Fruit fly (Drosophila melanogaster) whole organism, embryonic: ENCODE measurements around the gene CG4968.

Experiments used
- Bgb ChIP-seq: fragments of 200-800 bp; sonication (Bioruptor generic); IDR thresholded peaks from 2 replicates; pipeline ENCODE4 v1.3.6; 2022; ENCODE audit warnings: missing biosample characterization, missing genetic modification characterization; ENCODE audit not compliant: partially characterized antibody
- BtbVII ChIP-seq: fragments of 200-800 bp; sonication (Bioruptor generic); optimal IDR thresholded peaks from 3 replicates; lab custom pipeline; 2017; ENCODE audit warnings: missing biosample characterization, mild to moderate bottlenecking, missing genetic modification characterization
- CG11398 ChIP-seq: fragments of 200-800 bp; sonication (Bioruptor generic); optimal IDR thresholded peaks from 2 replicates; lab custom pipeline; 2016; ENCODE audit warnings: missing biosample characterization, missing genetic modification characterization
- CG11504 ChIP-seq: fragments of 200-800 bp; sonication (Bioruptor generic); optimal IDR thresholded peaks from 3 replicates; lab custom pipeline; 2019; ENCODE audit warnings: missing biosample characterization, mild to moderate bottlenecking, missing genetic modification characterization, moderate library complexity
- CG12299 ChIP-seq: fragments of 200-800 bp; sonication (Bioruptor generic); optimal IDR thresholded peaks from 2 replicates; lab custom pipeline; 2018; ENCODE audit warnings: missing biosample characterization, mild to moderate bottlenecking, missing genetic modification characterization
- CG15479 ChIP-seq: fragments of 200-800 bp; sonication (Bioruptor generic); optimal IDR thresholded peaks from 3 replicates; lab custom pipeline; 2019; ENCODE audit warnings: missing biosample characterization, mild to moderate bottlenecking, missing genetic modification characterization, moderate library complexity
- CG15514 ChIP-seq: fragments of 200-800 bp; sonication (Bioruptor generic); optimal IDR thresholded peaks from 3 replicates; lab custom pipeline; 2017; ENCODE audit warnings: missing biosample characterization, missing genetic modification characterization, mild to moderate bottlenecking, moderate library complexity, missing genetic modification reagents
- CG17385 ChIP-seq: fragments of 200-800 bp; sonication (Bioruptor generic); optimal IDR thresholded peaks from 3 replicates; lab custom pipeline; 2018; ENCODE audit warnings: missing biosample characterization, mild to moderate bottlenecking, missing genetic modification characterization
- CG2120 ChIP-seq: fragments of 200-800 bp; sonication (Bioruptor generic); optimal IDR thresholded peaks from 3 replicates; lab custom pipeline; 2016; ENCODE audit warnings: missing biosample characterization, missing genetic modification characterization
- CG2875 ChIP-seq: fragments of 200-800 bp; sonication (Bioruptor generic); optimal IDR thresholded peaks from 2 replicates; lab custom pipeline; 2017; ENCODE audit warnings: missing biosample characterization, mild to moderate bottlenecking, missing genetic modification characterization, missing genetic modification reagents
- CG31365 ChIP-seq: fragments of 200-800 bp; sonication (Bioruptor generic); optimal IDR thresholded peaks from 2 replicates; lab custom pipeline; 2018; ENCODE audit warnings: missing biosample characterization, mild to moderate bottlenecking, missing genetic modification characterization
- CG33213 ChIP-seq: fragments of 200-800 bp; sonication (Bioruptor generic); optimal IDR thresholded peaks from 3 replicates; lab custom pipeline; 2016; ENCODE audit warnings: missing biosample characterization, missing genetic modification characterization
- CG33557 ChIP-seq: fragments of 200-800 bp; sonication (Bioruptor generic); optimal IDR thresholded peaks from 2 replicates; lab custom pipeline; 2019; ENCODE audit warnings: missing biosample characterization, mild to moderate bottlenecking, missing genetic modification characterization, moderate library complexity
- CG4360 ChIP-seq: fragments of 200-800 bp; sonication (Bioruptor generic); IDR thresholded peaks from 2 replicates; pipeline ENCODE4 v1.3.6; 2022; ENCODE audit warnings: missing biosample characterization, missing genetic modification characterization
- CG7357 ChIP-seq: fragments of 200-800 bp; sonication (Bioruptor generic); IDR thresholded peaks from 3 replicates; pipeline ENCODE4 v1.3.6; 2022; ENCODE audit warnings: missing biosample characterization, missing genetic modification characterization
- CG7963 ChIP-seq: fragments of 200-800 bp; sonication (Bioruptor generic); IDR thresholded peaks from 3 replicates; pipeline ENCODE4 v1.3.6; 2022; ENCODE audit warnings: missing biosample characterization, missing genetic modification characterization; ENCODE audit not compliant: partially characterized antibody
- CG7987 ChIP-seq: fragments of 200-800 bp; sonication (Bioruptor generic); optimal IDR thresholded peaks from 2 replicates; lab custom pipeline; 2018; ENCODE audit warnings: missing biosample characterization, mild to moderate bottlenecking, missing genetic modification characterization, moderate library complexity
- CG8281 ChIP-seq: fragments of 200-800 bp; sonication (Bioruptor generic); optimal IDR thresholded peaks from 2 replicates; lab custom pipeline; 2018; ENCODE audit warnings: missing biosample characterization, mild to moderate bottlenecking, missing genetic modification characterization, moderate library complexity
- CkIIα-i1 ChIP-seq: fragments of 200-800 bp; sonication (Bioruptor generic); IDR thresholded peaks from 2 replicates; pipeline ENCODE4 v1.3.6; 2022; ENCODE audit warnings: missing biosample characterization, missing genetic modification characterization
- Dad ChIP-seq: fragments of 200-800 bp; sonication (Bioruptor generic); optimal IDR thresholded peaks from 3 replicates; lab custom pipeline; 2016; ENCODE audit warnings: missing biosample characterization, missing genetic modification characterization
- Dip3 ChIP-seq: fragments of 200-800 bp; sonication (Bioruptor generic); optimal IDR thresholded peaks from 3 replicates; lab custom pipeline; 2016; ENCODE audit warnings: missing biosample characterization, missing genetic modification characterization
- HLH54F ChIP-seq: fragments of 200-800 bp; sonication (Bioruptor generic); optimal IDR thresholded peaks from 3 replicates; lab custom pipeline; 2016; ENCODE audit warnings: missing biosample characterization, missing genetic modification characterization
- Hr3 ChIP-seq: fragments of 200-800 bp; sonication (Bioruptor generic); optimal IDR thresholded peaks from 3 replicates; lab custom pipeline; 2016; ENCODE audit warnings: missing biosample characterization, missing genetic modification characterization
- Hr39 ChIP-seq: fragments of >200 bp; optimal IDR thresholded peaks from 2 replicates; lab custom pipeline; 2017
- Hr78 ChIP-seq, 2 experiments: fragments of 200-800 bp in 1 of 2; fragments of >200 bp in 1 of 2; sonication (Bioruptor generic) in 1 of 2; optimal IDR thresholded peaks; 2 replicates each; lab custom pipeline; 2017 to 2019; ENCODE audit warnings: missing biosample characterization in 2 of 2, missing genetic modification characterization in 2 of 2, mild to moderate bottlenecking in 1 of 2, moderate library complexity in 1 of 2
- NC2α ChIP-seq: fragments of 200-800 bp; sonication (Bioruptor generic); optimal IDR thresholded peaks from 2 replicates; lab custom pipeline; 2016; ENCODE audit warnings: missing biosample characterization, missing genetic modification characterization
- Poxn ChIP-seq: fragments of 200-800 bp; sonication (Bioruptor generic); IDR thresholded peaks from 2 replicates; pipeline ENCODE4 v1.3.6; 2022; ENCODE audit warnings: missing biosample characterization, missing genetic modification characterization
- Usf ChIP-seq: fragments of 200-800 bp; sonication (Bioruptor generic); optimal IDR thresholded peaks from 2 replicates; lab custom pipeline; 2017; ENCODE audit warnings: missing genotype, missing biosample characterization, missing genetic modification characterization
- crol ChIP-seq: fragments of 200-800 bp; sonication (Bioruptor generic); IDR thresholded peaks from 2 replicates; pipeline ENCODE4 v1.3.6; 2022; ENCODE audit warnings: missing biosample characterization, missing genetic modification characterization
- dmrt99B ChIP-seq: fragments of 200-800 bp; sonication (Bioruptor generic); optimal IDR thresholded peaks from 2 replicates; lab custom pipeline; 2018; ENCODE audit warnings: missing biosample characterization, mild to moderate bottlenecking, missing genetic modification characterization, moderate library complexity
- eve ChIP-seq, 2 experiments: fragments of >200 bp; optimal IDR thresholded peaks; 2 replicates each; lab custom pipeline; 2017; ENCODE audit warnings: missing biosample characterization in 2 of 2, missing genetic modification characterization in 2 of 2
- fu2 ChIP-seq: fragments of 200-800 bp; sonication (Bioruptor generic); optimal IDR thresholded peaks from 2 replicates; lab custom pipeline; 2016; ENCODE audit warnings: missing biosample characterization, missing genetic modification characterization
- hb ChIP-seq: fragments of 200-800 bp; sonication (Bioruptor generic); IDR thresholded peaks from 3 replicates; pipeline ENCODE4 v1.3.6; 2022; ENCODE audit warnings: missing biosample characterization, missing genetic modification characterization; ENCODE audit not compliant: partially characterized antibody
- kni ChIP-seq: fragments of 200-800 bp; sonication (Bioruptor generic); optimal IDR thresholded peaks from 3 replicates; lab custom pipeline; 2017; ENCODE audit warnings: mild to moderate bottlenecking, missing biosample characterization, missing genetic modification reagents, missing genetic modification characterization
- lbe ChIP-seq: fragments of 200-800 bp; sonication (Bioruptor generic); optimal IDR thresholded peaks from 2 replicates; lab custom pipeline; 2016; ENCODE audit warnings: missing biosample characterization, mild to moderate bottlenecking, missing genetic modification characterization
- nau ChIP-seq: fragments of 200-800 bp; sonication (Bioruptor generic); optimal IDR thresholded peaks from 3 replicates; lab custom pipeline; 2017; ENCODE audit warnings: missing biosample characterization, mild to moderate bottlenecking, missing genetic modification characterization, missing genetic modification reagents
- nmo ChIP-seq: fragments of 200-800 bp; sonication (Bioruptor generic); optimal IDR thresholded peaks from 2 replicates; lab custom pipeline; 2018; ENCODE audit warnings: missing biosample characterization, mild to moderate bottlenecking, missing genetic modification characterization, moderate library complexity
- otp ChIP-seq: fragments of 200-800 bp; sonication (Bioruptor generic); IDR thresholded peaks from 3 replicates; pipeline ENCODE4, ENCODE4 v1.3.6; 2022; ENCODE audit warnings: missing biosample characterization, missing genetic modification characterization
- pho ChIP-seq: fragments of 200-800 bp; sonication (Bioruptor generic); optimal IDR thresholded peaks from 2 replicates; lab custom pipeline; 2016; ENCODE audit warnings: missing biosample characterization, missing genetic modification characterization
- sc ChIP-seq, 3 experiments: fragments of >200 bp in 2 of 3; fragments of 200-800 bp in 1 of 3; sonication (Bioruptor generic) in 1 of 3; optimal IDR thresholded peaks; 2 replicates in 2 of 3; 3 replicates in 1 of 3; lab custom pipeline; 2017; ENCODE audit warnings: mild to moderate bottlenecking in 1 of 3, missing biosample characterization in 1 of 3, missing genetic modification characterization in 1 of 3, missing genetic modification reagents in 1 of 3
- seq ChIP-seq: fragments of 200-800 bp; sonication (Bioruptor generic); IDR thresholded peaks from 2 replicates; pipeline ENCODE4 v1.3.6; 2022; ENCODE audit warnings: missing biosample characterization, missing genetic modification characterization
- slp2 ChIP-seq: fragments of 200-800 bp; sonication (Bioruptor generic); optimal IDR thresholded peaks from 2 replicates; lab custom pipeline; 2016; ENCODE audit warnings: missing biosample characterization, missing genetic modification characterization
- tin ChIP-seq: fragments of 200-800 bp; sonication (Bioruptor generic); optimal IDR thresholded peaks from 3 replicates; lab custom pipeline; 2016; ENCODE audit warnings: missing biosample characterization, missing genetic modification characterization
- toy ChIP-seq: fragments of 200-800 bp; sonication (Bioruptor generic); IDR thresholded peaks from 2 replicates; pipeline ENCODE4 v1.3.6; 2022; ENCODE audit warnings: missing biosample characterization, missing genetic modification characterization
- unpg ChIP-seq: fragments of 200-800 bp; sonication (Bioruptor generic); optimal IDR thresholded peaks from 3 replicates; lab custom pipeline; 2018; ENCODE audit warnings: missing biosample characterization, mild to moderate bottlenecking, missing genetic modification characterization, moderate library complexity
- wek ChIP-seq: fragments of 200-800 bp; sonication (Bioruptor generic); optimal IDR thresholded peaks from 3 replicates; lab custom pipeline; 2018; ENCODE audit warnings: missing biosample characterization, mild to moderate bottlenecking, missing genetic modification characterization, moderate library complexity
- zen ChIP-seq: fragments of 200-800 bp; sonication (Bioruptor generic); optimal IDR thresholded peaks from 3 replicates; lab custom pipeline; 2018; ENCODE audit warnings: missing biosample characterization, mild to moderate bottlenecking, missing genetic modification characterization, moderate library complexity
- zf30C ChIP-seq: fragments of 200-800 bp; sonication (Bioruptor generic); optimal IDR thresholded peaks from 3 replicates; lab custom pipeline; 2018; ENCODE audit warnings: missing biosample characterization, mild to moderate bottlenecking, missing genetic modification characterization

Gene CG4968

dm6 chr2L:10306518-10307260 is at the start of gene CG4968, which contains the start of gene CG5390 (continued):
- TF ChIP-seq tin (GFP tag; lab: Kevin White, UChicago) = peak; percentile 46
- TF ChIP-seq CG33557 = peak; percentile 32
- no peak for TF ChIP-seq CG7357 (GFP tag; lab: Robert Waterston, UW)
- peak; percentile 41 for TF ChIP-seq pho (GFP tag; lab: Kevin White, UChicago)
- TF ChIP-seq dmrt99B (tag; lab: Kevin White, UChicago) = no peak
- TF ChIP-seq CG2875 (GFP tag; lab: Kevin White, UChicago) = no peak
- TF ChIP-seq nmo = peak; percentile 66
- peak; percentile 8 for TF ChIP-seq Dad (GFP tag; lab: Kevin White, UChicago)
- no peak for TF ChIP-seq CG4360 (GFP tag; lab: Robert Waterston, UW)
- no peak for TF ChIP-seq Poxn
- TF ChIP-seq Hr3 (GFP tag; lab: Kevin White, UChicago) = peak; percentile 52
- peak; percentile 68 for TF ChIP-seq CG17385 (GFP tag; lab: Kevin White, UChicago)
- TF ChIP-seq sc (optimal IDR thresholded peaks at IDR 0.05; lab: Kevin White, UChicago) = no peak
- peak; percentile 28 for TF ChIP-seq sc (GFP tag; optimal IDR thresholded peaks at IDR 0.05; lab: Kevin White, UChicago)
- TF ChIP-seq unpg (GFP tag; lab: Kevin White, UChicago) = peak; percentile 81
- TF ChIP-seq toy (GFP tag; lab: Robert Waterston, UW) = no peak
- TF ChIP-seq Usf (GFP tag; lab: Kevin White, UChicago) = no peak
- peak; percentile 17 for TF ChIP-seq CG8281 (tag; lab: Kevin White, UChicago)
- TF ChIP-seq lbe (GFP tag; lab: Kevin White, UChicago) = peak; percentile 88
- TF ChIP-seq CkIIα-i1 (GFP tag; lab: Robert Waterston, UW) = no peak
- TF ChIP-seq CG33213 (GFP tag; lab: Kevin White, UChicago) = peak; percentile 22
- TF ChIP-seq zen (tag; lab: Kevin White, UChicago) = peak; percentile 33
- peak; percentile 6 for TF ChIP-seq HLH54F (GFP tag; lab: Kevin White, UChicago)
- TF ChIP-seq zf30C (GFP tag; lab: Kevin White, UChicago) = peak; percentile 74
- no peak for TF ChIP-seq Hr39 (lab: Kevin White, UChicago)
- TF ChIP-seq CG31365 (tag; lab: Kevin White, UChicago) = no peak
- TF ChIP-seq kni = no peak
- TF ChIP-seq CG7963 (GFP tag; lab: Robert Waterston, UW) = 0 out of 3 replicates have a peak, but pooled peaks have one; percentile 17
- TF ChIP-seq fu2 (GFP tag; lab: Kevin White, UChicago) = no peak
- TF ChIP-seq nau = peak; percentile 33
- TF ChIP-seq Hr78 (GFP tag; optimal IDR thresholded peaks at IDR 0.05; lab: Kevin White, UChicago) = peak in 1 of 2 experiments; percentile 20
- TF ChIP-seq Dip3 (GFP tag; lab: Kevin White, UChicago) = peak; percentile 2
- TF ChIP-seq CG2120 (GFP tag; lab: Kevin White, UChicago) = peak; percentile 75
- TF ChIP-seq hb (GFP tag; lab: Robert Waterston, UW) = no peak
- 0 out of 2 replicates have a peak, but pooled peaks have one; percentile 34 for TF ChIP-seq seq
- TF ChIP-seq CG12299 (tag; lab: Kevin White, UChicago) = peak; percentile 73
- no peak for TF ChIP-seq CG11504
- peak; percentile 31; the same call in 1 of the 2 replicates for TF ChIP-seq Bgb (GFP tag; lab: Robert Waterston, UW)
- TF ChIP-seq wek (GFP tag; lab: Kevin White, UChicago) = no peak
- no peak for TF ChIP-seq CG7987 (GFP tag; lab: Kevin White, UChicago)
- TF ChIP-seq BtbVII = peak; percentile 76
- TF ChIP-seq CG15514 (GFP tag; lab: Kevin White, UChicago) = peak; percentile 97
- no peak for TF ChIP-seq NC2α (GFP tag; lab: Kevin White, UChicago)
- TF ChIP-seq slp2 (GFP tag; lab: Kevin White, UChicago) = no peak
- TF ChIP-seq crol (GFP tag; lab: Robert Waterston, UW) = no peak
- no peak for TF ChIP-seq CG11398 (GFP tag; lab: Kevin White, UChicago)
- TF ChIP-seq eve (GFP tag; optimal IDR thresholded peaks at IDR 0.05; lab: Kevin White, UChicago) = no peak
- peak; percentile 29; the same call in 1 of the 3 replicates for TF ChIP-seq otp (GFP tag; lab: Robert Waterston, UW)
- no peak for TF ChIP-seq CG15479
